Fruit fly (Drosophila melanogaster) Kc167 (cell line): ENCODE measurements around the gene plh.

Experiments
- insv ChIP-seq: fragments of >200 bp; optimal IDR thresholded peaks from 3 replicates; lab custom pipeline; 2018; ENCODE audit warnings: missing external identifiers
- psq ChIP-seq: fragments of >200 bp; optimal IDR thresholded peaks from 2 replicates; lab custom pipeline; 2017; ENCODE audit warnings: missing external identifiers

DNA sequence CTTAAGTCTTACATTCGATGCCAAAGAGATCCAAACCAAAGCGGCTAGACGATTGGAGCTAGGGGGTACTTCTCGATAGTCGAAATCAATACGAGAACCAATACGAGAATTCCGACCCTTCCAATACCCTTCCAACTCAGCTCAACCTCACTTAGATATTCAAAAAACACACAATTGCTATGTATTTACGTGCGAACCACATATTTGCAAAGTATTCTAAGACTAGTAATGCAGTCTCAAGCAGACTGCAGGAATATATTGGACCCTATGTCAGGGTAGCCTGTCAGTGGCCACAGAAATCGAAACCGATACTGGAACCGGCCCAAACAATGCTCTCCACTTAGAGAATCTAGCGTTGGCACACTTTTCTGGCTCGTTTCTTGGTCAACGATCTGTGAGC is 53.0 kb downstream of the plh start:
- no peak for TF ChIP-seq psq (lab: Kevin White, UChicago)
- no peak for TF ChIP-seq insv (lab: Kevin White, UChicago)
